Worm (Caenorhabditis elegans): ENCODE results near the gene ttr-17.

DNA sequence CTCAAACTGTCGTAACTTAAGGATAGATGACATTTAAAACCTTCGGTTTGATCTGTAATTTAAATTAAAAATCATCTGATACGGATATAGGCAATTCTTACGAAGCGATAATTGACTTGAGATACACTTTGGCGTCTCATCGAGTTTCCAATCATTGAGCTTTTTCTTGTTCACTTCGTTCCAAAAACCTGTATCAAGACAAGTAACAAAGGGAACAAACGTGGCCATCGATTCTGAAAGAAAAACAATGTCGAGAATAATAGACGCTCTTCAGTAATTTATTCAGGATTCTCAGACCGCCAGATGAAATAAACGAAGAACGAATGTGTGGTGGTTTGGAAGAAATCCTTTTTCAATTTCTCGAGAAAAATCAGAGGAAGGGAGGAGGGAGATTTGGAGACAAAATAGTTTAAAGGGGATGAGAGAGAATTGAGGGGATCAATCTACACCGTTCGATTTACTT, 14.0 kb upstream of the ttr-17 start, which contains the start of gene atg-7:
- TF ChIP-seq C34B4.2 (tag; optimal IDR thresholded peaks at IDR 0.05) (no peak), elt-2 (tag; optimal IDR thresholded peaks at IDR 0.05) (no peak), nhr-11 (tag; optimal IDR thresholded peaks at IDR 0.05) (no peak), ztf-11 (tag; optimal IDR thresholded peaks at IDR 0.05) (no peak)

Measured in whole organism, L1 larva.